Fruit fly (Drosophila melanogaster) whole organism, pupa: ENCODE measurements around the gene Atg12.

Experiments used
- Ets98B ChIP-seq: fragments of 200-800 bp; sonication (Bioruptor generic); IDR thresholded peaks from 2 replicates; pipeline ENCODE4 v1.3.6; 2022; ENCODE audit warnings: missing biosample characterization, missing genetic modification characterization
- rn ChIP-seq: fragments of 200-800 bp; sonication (Bioruptor generic); IDR thresholded peaks from 2 replicates; pipeline ENCODE4 v1.3.6; 2022; ENCODE audit warnings: missing biosample characterization, missing genetic modification characterization

DNA sequence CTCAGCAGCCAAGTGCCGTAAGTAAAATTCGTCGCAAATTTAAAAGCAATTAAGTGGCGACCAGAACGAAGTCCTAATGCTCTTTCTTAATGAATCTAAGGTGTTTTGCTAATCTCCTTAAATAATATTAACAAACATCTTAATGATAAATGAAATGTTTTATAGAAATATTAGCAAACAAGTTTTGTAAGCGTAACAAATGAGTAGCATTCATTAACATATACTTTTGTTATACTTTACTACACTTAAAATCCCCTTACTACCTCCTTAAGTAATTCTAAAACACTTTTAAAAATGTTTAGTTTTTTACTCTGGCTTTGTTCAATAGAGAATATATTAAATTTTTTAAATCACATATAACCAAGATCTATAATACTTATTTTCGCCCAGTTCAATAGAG, 40.8 kb upstream of the Atg12 start:
- TF ChIP-seq rn (GFP tag; lab: Robert Waterston, UW) (no peak), Ets98B (no peak)
